Fruit fly (Drosophila melanogaster) whole organism, embryonic: ENCODE results near the gene Rpn12.

Experiments
- Ada2b ChIP-seq: fragments of 200-800 bp; sonication (Bioruptor generic); IDR thresholded peaks from 2 replicates; pipeline ENCODE4 v1.3.6; 2022; ENCODE audit warnings: missing biosample characterization, missing genetic modification characterization
- BEAF-32 ChIP-seq: fragments of 200-800 bp; sonication (Bioruptor generic); optimal IDR thresholded peaks from 3 replicates; lab custom pipeline; 2017; ENCODE audit warnings: missing biosample characterization, missing genetic modification characterization, mild to moderate bottlenecking, moderate library complexity, missing genetic modification reagents
- CG11456 ChIP-seq: fragments of 200-800 bp; sonication (Bioruptor generic); IDR thresholded peaks from 3 replicates; pipeline ENCODE4 v1.3.6; 2022; ENCODE audit warnings: missing biosample characterization, missing genetic modification characterization
- CG12071 ChIP-seq: fragments of 200-800 bp; sonication (Bioruptor generic); optimal IDR thresholded peaks from 3 replicates; lab custom pipeline; 2018; ENCODE audit warnings: missing biosample characterization, mild to moderate bottlenecking, missing genetic modification characterization
- CG12155 ChIP-seq: fragments of 200-800 bp; sonication (Bioruptor generic); optimal IDR thresholded peaks from 3 replicates; lab custom pipeline; 2016; ENCODE audit warnings: missing biosample characterization, missing genetic modification characterization
- CG13424 ChIP-seq: fragments of 200-800 bp; sonication (Bioruptor generic); optimal IDR thresholded peaks from 2 replicates; lab custom pipeline; 2019; ENCODE audit warnings: missing biosample characterization, mild to moderate bottlenecking, missing genetic modification characterization, moderate library complexity
- CG14050 ChIP-seq: fragments of 200-800 bp; sonication (Bioruptor generic); IDR thresholded peaks from 3 replicates; pipeline ENCODE4 v1.3.6; 2022; ENCODE audit warnings: missing biosample characterization, missing genetic modification characterization
- CG14441 ChIP-seq: fragments of 200-800 bp; sonication (Bioruptor generic); IDR thresholded peaks from 2 replicates; pipeline ENCODE4 v1.3.6; 2022; ENCODE audit warnings: missing biosample characterization, missing genetic modification characterization
- CG14667 ChIP-seq: fragments of 200-800 bp; sonication (Bioruptor generic); IDR thresholded peaks from 2 replicates; pipeline ENCODE4 v1.3.6; 2022; ENCODE audit warnings: missing biosample characterization, missing genetic modification characterization
- CG14860 ChIP-seq: fragments of 200-800 bp; sonication (Bioruptor generic); IDR thresholded peaks from 3 replicates; pipeline ENCODE4 v1.3.6; 2022; ENCODE audit warnings: missing biosample characterization, missing genetic modification characterization; ENCODE audit not compliant: partially characterized antibody
- CG14965 ChIP-seq: fragments of 200-800 bp; sonication (Bioruptor generic); optimal IDR thresholded peaks from 2 replicates; lab custom pipeline; 2016; ENCODE audit warnings: missing biosample characterization, missing genetic modification characterization, borderline replicate concordance
- CG15269 ChIP-seq: fragments of 200-800 bp; sonication (Bioruptor generic); optimal IDR thresholded peaks from 2 replicates; lab custom pipeline; 2018; ENCODE audit warnings: missing biosample characterization, mild to moderate bottlenecking, missing genetic modification characterization, moderate library complexity
- CG1603 ChIP-seq: fragments of 200-800 bp; sonication (Bioruptor generic); optimal IDR thresholded peaks from 2 replicates; lab custom pipeline; 2019; ENCODE audit warnings: missing biosample characterization, mild to moderate bottlenecking, missing genetic modification characterization, moderate library complexity
- CG2678 ChIP-seq: fragments of 200-800 bp; sonication (Bioruptor generic); optimal IDR thresholded peaks from 3 replicates; lab custom pipeline; 2019; ENCODE audit warnings: missing biosample characterization, mild to moderate bottlenecking, missing genetic modification characterization, moderate library complexity
- CG30403 ChIP-seq: fragments of 200-800 bp; sonication (Bioruptor generic); optimal IDR thresholded peaks from 3 replicates; lab custom pipeline; 2016; ENCODE audit warnings: missing biosample characterization, missing genetic modification characterization
- CG32767 ChIP-seq: fragments of 200-800 bp; sonication (Bioruptor generic); IDR thresholded peaks from 2 replicates; pipeline ENCODE4 v1.3.6; 2022; ENCODE audit warnings: missing biosample characterization, missing genetic modification characterization
- CG6254 ChIP-seq: fragments of 200-800 bp; sonication (Bioruptor generic); optimal IDR thresholded peaks from 3 replicates; lab custom pipeline; 2017; ENCODE audit warnings: mild to moderate bottlenecking, missing biosample characterization, missing genetic modification reagents, missing genetic modification characterization
- CG6689 ChIP-seq: fragments of 200-800 bp; sonication (Bioruptor generic); IDR thresholded peaks from 2 replicates; pipeline ENCODE4 v1.3.6; 2022; ENCODE audit warnings: missing biosample characterization, missing genetic modification characterization
- Dad ChIP-seq: fragments of 200-800 bp; sonication (Bioruptor generic); optimal IDR thresholded peaks from 3 replicates; lab custom pipeline; 2016; ENCODE audit warnings: missing biosample characterization, missing genetic modification characterization
- Dip2 ChIP-seq: fragments of 200-800 bp; sonication (Bioruptor generic); IDR thresholded peaks from 2 replicates; pipeline ENCODE4 v1.3.6; 2022; ENCODE audit warnings: missing biosample characterization, missing genetic modification characterization
- Fer1 ChIP-seq: fragments of 200-800 bp; sonication (Bioruptor generic); optimal IDR thresholded peaks from 2 replicates; lab custom pipeline; 2017; ENCODE audit warnings: missing biosample characterization, mild to moderate bottlenecking, missing genetic modification characterization
- Gsc ChIP-seq: fragments of 200-800 bp; sonication (Bioruptor generic); IDR thresholded peaks from 2 replicates; pipeline ENCODE4 v1.3.6; 2022; ENCODE audit warnings: missing biosample characterization, missing genetic modification characterization
- HLH3B ChIP-seq: fragments of 200-800 bp; sonication (Bioruptor generic); IDR thresholded peaks from 2 replicates; pipeline ENCODE4 v1.3.6; 2022; ENCODE audit warnings: missing biosample characterization, missing genetic modification characterization
- HmgD ChIP-seq: fragments of 200-800 bp; sonication (Bioruptor generic); optimal IDR thresholded peaks from 3 replicates; lab custom pipeline; 2016; ENCODE audit warnings: missing biosample characterization, missing genetic modification characterization
- Hmx ChIP-seq: fragments of 200-800 bp; sonication (Bioruptor generic); optimal IDR thresholded peaks from 2 replicates; lab custom pipeline; 2016; ENCODE audit warnings: missing biosample characterization, missing genetic modification characterization
- Hr78 ChIP-seq, 2 experiments: fragments of 200-800 bp in 1 of 2; fragments of >200 bp in 1 of 2; sonication (Bioruptor generic) in 1 of 2; optimal IDR thresholded peaks; 2 replicates each; lab custom pipeline; 2017 to 2019; ENCODE audit warnings: missing biosample characterization in 2 of 2, missing genetic modification characterization in 2 of 2, mild to moderate bottlenecking in 1 of 2, moderate library complexity in 1 of 2
- PHDP ChIP-seq: fragments of 200-800 bp; sonication (Bioruptor generic); optimal IDR thresholded peaks from 3 replicates; lab custom pipeline; 2018; ENCODE audit warnings: missing biosample characterization, mild to moderate bottlenecking, missing genetic modification characterization, moderate library complexity
- ato ChIP-seq: fragments of 200-800 bp; sonication (Bioruptor generic); IDR thresholded peaks from 2 replicates; pipeline ENCODE4 v1.3.6; 2022; ENCODE audit warnings: missing biosample characterization, missing genetic modification characterization; ENCODE audit not compliant: partially characterized antibody
- az2 ChIP-seq: fragments of 200-800 bp; sonication (Bioruptor generic); optimal IDR thresholded peaks from 3 replicates; lab custom pipeline; 2016; ENCODE audit warnings: missing biosample characterization, missing genetic modification characterization
- caup ChIP-seq: fragments of 200-800 bp; sonication (Bioruptor generic); optimal IDR thresholded peaks from 3 replicates; lab custom pipeline; 2017; ENCODE audit warnings: missing biosample characterization, mild to moderate bottlenecking, missing genetic modification characterization, moderate library complexity; ENCODE audit not compliant: severe bottlenecking
- cg ChIP-seq: fragments of 200-800 bp; sonication (Bioruptor generic); optimal IDR thresholded peaks from 3 replicates; lab custom pipeline; 2019; ENCODE audit warnings: missing biosample characterization, mild to moderate bottlenecking, missing genetic modification characterization, moderate library complexity
- dmrt11E ChIP-seq: fragments of 200-800 bp; sonication (Bioruptor generic); optimal IDR thresholded peaks from 3 replicates; lab custom pipeline; 2018; ENCODE audit warnings: missing biosample characterization, mild to moderate bottlenecking, missing genetic modification characterization, moderate library complexity
- fd3F ChIP-seq: fragments of 200-800 bp; sonication (Bioruptor generic); optimal IDR thresholded peaks from 2 replicates; lab custom pipeline; 2018; ENCODE audit warnings: missing biosample characterization, mild to moderate bottlenecking, missing genetic modification characterization, moderate library complexity
- fru ChIP-seq: fragments of >200 bp; optimal IDR thresholded peaks from 2 replicates; lab custom pipeline; 2017
- gem ChIP-seq: fragments of 200-800 bp; sonication (Bioruptor generic); optimal IDR thresholded peaks from 2 replicates; lab custom pipeline; 2019; ENCODE audit warnings: missing biosample characterization, mild to moderate bottlenecking, missing genetic modification characterization, moderate library complexity
- gsb-n ChIP-seq: fragments of 200-800 bp; sonication (Bioruptor generic); optimal IDR thresholded peaks from 3 replicates; lab custom pipeline; 2018; ENCODE audit warnings: missing biosample characterization, mild to moderate bottlenecking, missing genetic modification characterization
- hbn ChIP-seq: fragments of 200-800 bp; sonication (Bioruptor generic); IDR thresholded peaks from 2 replicates; pipeline ENCODE4 v1.3.6; 2022; ENCODE audit warnings: missing biosample characterization, missing genetic modification characterization; ENCODE audit not compliant: partially characterized antibody
- lab ChIP-seq: fragments of 200-800 bp; sonication (Bioruptor generic); optimal IDR thresholded peaks from 3 replicates; lab custom pipeline; 2017; ENCODE audit warnings: missing biosample characterization, missing genetic modification characterization, mild to moderate bottlenecking, moderate library complexity, missing genetic modification reagents
- maf-S ChIP-seq: fragments of 200-800 bp; sonication (Bioruptor generic); optimal IDR thresholded peaks from 2 replicates; lab custom pipeline; 2016; ENCODE audit warnings: missing biosample characterization, missing genetic modification characterization
- nau ChIP-seq: fragments of 200-800 bp; sonication (Bioruptor generic); optimal IDR thresholded peaks from 3 replicates; lab custom pipeline; 2017; ENCODE audit warnings: missing biosample characterization, mild to moderate bottlenecking, missing genetic modification characterization, missing genetic modification reagents
- prd ChIP-seq, 3 experiments: fragments of >200 bp in 2 of 3; fragments of 200-800 bp in 1 of 3; sonication (Bioruptor generic) in 1 of 3; optimal IDR thresholded peaks in 2 of 3; IDR thresholded peaks in 1 of 3; 2 replicates in 2 of 3; 3 replicates in 1 of 3; pipeline versions ENCODE4 v1.3.6 to Lab custom; 2017 to 2022; ENCODE audit warnings: missing biosample characterization in 1 of 3, missing genetic modification characterization in 1 of 3
- pzg ChIP-seq: fragments of 200-800 bp; sonication (Bioruptor generic); optimal IDR thresholded peaks from 3 replicates; lab custom pipeline; 2018; ENCODE audit warnings: missing biosample characterization, mild to moderate bottlenecking, missing genetic modification characterization, moderate library complexity
- sd ChIP-seq: fragments of 200-800 bp; sonication (Bioruptor generic); optimal IDR thresholded peaks from 3 replicates; lab custom pipeline; 2018; ENCODE audit warnings: missing biosample characterization, mild to moderate bottlenecking, missing genetic modification characterization, moderate library complexity
- sima ChIP-seq: fragments of 200-800 bp; sonication (Bioruptor generic); optimal IDR thresholded peaks from 2 replicates; lab custom pipeline; 2016; ENCODE audit warnings: missing biosample characterization, missing genetic modification characterization
- sisA ChIP-seq: fragments of 200-800 bp; sonication (Bioruptor generic); IDR thresholded peaks from 2 replicates; pipeline ENCODE4 v1.3.6; 2022; ENCODE audit warnings: missing biosample characterization, missing genetic modification characterization
- so ChIP-seq: fragments of 200-800 bp; sonication (Bioruptor generic); IDR thresholded peaks from 3 replicates; pipeline ENCODE4 v1.3.6; 2022; ENCODE audit warnings: missing biosample characterization, missing genetic modification characterization
- sqz ChIP-seq: fragments of 200-800 bp; sonication (Bioruptor generic); optimal IDR thresholded peaks from 3 replicates; lab custom pipeline; 2018; ENCODE audit warnings: missing biosample characterization, mild to moderate bottlenecking, missing genetic modification characterization
- sug ChIP-seq: fragments of 200-800 bp; optimal IDR thresholded peaks from 2 replicates; lab custom pipeline; 2019; ENCODE audit warnings: missing biosample characterization, mild to moderate bottlenecking, missing genetic modification characterization, moderate library complexity
- tup ChIP-seq: fragments of 200-800 bp; sonication (Bioruptor generic); optimal IDR thresholded peaks from 2 replicates; lab custom pipeline; 2016; ENCODE audit warnings: missing biosample characterization, mild to moderate bottlenecking, missing genetic modification characterization, moderate library complexity
- unpg ChIP-seq: fragments of 200-800 bp; sonication (Bioruptor generic); optimal IDR thresholded peaks from 3 replicates; lab custom pipeline; 2018; ENCODE audit warnings: missing biosample characterization, mild to moderate bottlenecking, missing genetic modification characterization, moderate library complexity

Gene Rpn12

dm6 chr3L:16567495-16567894, 15.3 kb upstream of the Rpn12 start (continued):
- TF ChIP-seq CG14441: 0 out of 2 replicates have a peak, but pooled peaks have one; percentile 52
- TF ChIP-seq Fer1 (GFP tag; lab: Kevin White, UChicago): peak; percentile 38
- peak; percentile 9 for TF ChIP-seq sqz (GFP tag; lab: Kevin White, UChicago)
- TF ChIP-seq CG2678: peak; percentile 77
- peak; percentile 65 for TF ChIP-seq CG6254 (GFP tag; lab: Kevin White, UChicago)
- no peak for TF ChIP-seq CG12071 (GFP tag; lab: Kevin White, UChicago)
- no peak for TF ChIP-seq CG14667 (GFP tag; lab: Robert Waterston, UW)
- peak; percentile 27 for TF ChIP-seq sug (tag; lab: Kevin White, UChicago)
- TF ChIP-seq HLH3B (GFP tag; lab: Robert Waterston, UW): peak; percentile 67
- TF ChIP-seq Dad (GFP tag; lab: Kevin White, UChicago): no peak
- TF ChIP-seq lab (GFP tag; lab: Kevin White, UChicago): peak; percentile 56
- TF ChIP-seq HmgD (GFP tag; lab: Kevin White, UChicago): no peak
- no peak for TF ChIP-seq BEAF-32 (GFP tag; lab: Kevin White, UChicago)
- TF ChIP-seq so (GFP tag; lab: Robert Waterston, UW): no peak
- no peak for TF ChIP-seq Hmx
- TF ChIP-seq maf-S (GFP tag; lab: Kevin White, UChicago): no peak
- peak; percentile 59 for TF ChIP-seq az2 (GFP tag; lab: Kevin White, UChicago)
- peak; percentile 71 for TF ChIP-seq CG15269 (tag; lab: Kevin White, UChicago)
- no peak for TF ChIP-seq CG11456
- TF ChIP-seq CG14860: no peak
- TF ChIP-seq gem (tag; lab: Kevin White, UChicago): peak; percentile 83
- no peak for TF ChIP-seq hbn (GFP tag; lab: Robert Waterston, UW)
- peak; percentile 82 for TF ChIP-seq CG13424 (tag; lab: Kevin White, UChicago)
- no peak for TF ChIP-seq sima
- no peak for TF ChIP-seq sd
- no peak for TF ChIP-seq Hr78 (GFP tag; optimal IDR thresholded peaks at IDR 0.05; lab: Kevin White, UChicago)
- no peak for TF ChIP-seq cg (GFP tag; lab: Kevin White, UChicago)
- no peak for TF ChIP-seq ato (GFP tag; lab: Robert Waterston, UW)
- TF ChIP-seq nau (GFP tag; lab: Kevin White, UChicago): peak; percentile 43
- peak; percentile 56 for TF ChIP-seq Ada2b (GFP tag; lab: Robert Waterston, UW)
- TF ChIP-seq CG30403 (GFP tag; lab: Kevin White, UChicago): peak; percentile 43
- no peak for TF ChIP-seq fd3F (GFP tag; lab: Kevin White, UChicago)
- no peak for TF ChIP-seq Dip2
- TF ChIP-seq CG6689 (GFP tag; lab: Robert Waterston, UW): peak; percentile 61
- peak; percentile 77 for TF ChIP-seq unpg (GFP tag; lab: Kevin White, UChicago)
- TF ChIP-seq CG14965 (GFP tag; lab: Kevin White, UChicago): no peak
- TF ChIP-seq pzg (GFP tag; lab: Kevin White, UChicago): no peak
- TF ChIP-seq fru (lab: Kevin White, UChicago): no peak
- 0 out of 2 replicates have a peak, but pooled peaks have one; percentile 8 for TF ChIP-seq CG32767 (GFP tag; lab: Robert Waterston, UW)
- TF ChIP-seq caup (GFP tag; lab: Kevin White, UChicago): no peak
- peak; percentile 73 for TF ChIP-seq dmrt11E (tag; lab: Kevin White, UChicago)
- peak; percentile 61 for TF ChIP-seq gsb-n (tag; lab: Kevin White, UChicago)
- TF ChIP-seq CG1603: peak; percentile 62
- no peak for TF ChIP-seq CG12155 (GFP tag; lab: Kevin White, UChicago)
- TF ChIP-seq CG14050: no peak
- peak; percentile 76 for TF ChIP-seq PHDP (tag; lab: Kevin White, UChicago)
- no peak for TF ChIP-seq Gsc
- TF ChIP-seq tup (GFP tag; lab: Kevin White, UChicago): no peak
- TF ChIP-seq prd (optimal IDR thresholded peaks at IDR 0.05; lab: Kevin White, UChicago): no peak
- peak; percentile 73; the same call in 2 of the 3 replicates for TF ChIP-seq prd (GFP tag; IDR thresholded peaks at IDR 0.05; lab: Robert Waterston, UW)
- TF ChIP-seq sisA: peak; percentile 33
